Fruit fly (Drosophila melanogaster): ENCODE data around the gene CG7573.
A peak's percentile ranks its signal among the peaks of the same experiment; 100 is the strongest.

CG7573 gene

dm6 chr3L:11318532-11319170, 7.1 kb downstream of the CG7573 start (continued):
- TF ChIP-seq CG8924 (tag; optimal IDR thresholded peaks at IDR 0.05) (peak; percentile 89), odd (GFP tag; optimal IDR thresholded peaks at IDR 0.05) (peak; percentile 68), CG16813 (GFP tag; IDR thresholded peaks at IDR 0.05; ENCODE audit: partially characterized antibody) (no peak), usp (GFP tag; optimal IDR thresholded peaks at IDR 0.05) (no peak), CG16815 (GFP tag; optimal IDR thresholded peaks at IDR 0.05) (peak; percentile 58), CG10979 (tag; optimal IDR thresholded peaks at IDR 0.05) (peak; percentile 88), Jarid2 (GFP tag; optimal IDR thresholded peaks at IDR 0.05) (peak; percentile 59), br (optimal IDR thresholded peaks at IDR 0.05) (no peak), Atf-2 (GFP tag; optimal IDR thresholded peaks at IDR 0.05) (peak; percentile 77), CG11247 (GFP tag; IDR thresholded peaks at IDR 0.05) (peak; percentile 89), CG18011 (GFP tag; optimal IDR thresholded peaks at IDR 0.05) (peak; percentile 53), Hr51 (GFP tag; optimal IDR thresholded peaks at IDR 0.05) (peak; percentile 44 to 89), CG13424 (tag; optimal IDR thresholded peaks at IDR 0.05) (peak; percentile 85), NC2α (GFP tag; optimal IDR thresholded peaks at IDR 0.05) (no peak), CG11456 (GFP tag; IDR thresholded peaks at IDR 0.05) (peak; percentile 93), lmd (GFP tag; IDR thresholded peaks at IDR 0.05) (peak; percentile 93), Dek (tag; optimal IDR thresholded peaks at IDR 0.05) (peak; percentile 62), TFAM (GFP tag; optimal IDR thresholded peaks at IDR 0.05) (peak; percentile 68), lab (GFP tag; optimal IDR thresholded peaks at IDR 0.05) (peak; percentile 92), CG15269 (tag; optimal IDR thresholded peaks at IDR 0.05) (peak; percentile 91), psq (GFP tag; optimal IDR thresholded peaks at IDR 0.05) (peak; percentile 29), Blimp-1 (GFP tag; optimal IDR thresholded peaks at IDR 0.05) (peak; percentile 85), CG14965 (GFP tag; optimal IDR thresholded peaks at IDR 0.05; ENCODE audit: borderline replicate concordance) (peak; percentile 64), ttk (GFP tag; IDR thresholded peaks at IDR 0.05) (peak; percentile 93), Hr39 (optimal IDR thresholded peaks at IDR 0.05) (no peak), sug (tag; optimal IDR thresholded peaks at IDR 0.05) (peak; percentile 52), gcm2 (GFP tag; optimal IDR thresholded peaks at IDR 0.05) (peak; percentile 73), bigmax (GFP tag; optimal IDR thresholded peaks at IDR 0.05) (no peak), CG4282 (GFP tag; optimal IDR thresholded peaks at IDR 0.05) (peak; percentile 64), Xbp1 (GFP tag; optimal IDR thresholded peaks at IDR 0.05) (peak; percentile 88), CG18476 (GFP tag; optimal IDR thresholded peaks at IDR 0.05) (peak; percentile 85), mirr (GFP tag; optimal IDR thresholded peaks at IDR 0.05) (peak; percentile 57), CG17568 (GFP tag; optimal IDR thresholded peaks at IDR 0.05) (peak; percentile 76), CG13624 (GFP tag; optimal IDR thresholded peaks at IDR 0.05) (peak; percentile 80), fru (optimal IDR thresholded peaks at IDR 0.05) (no peak), Hr3 (GFP tag; optimal IDR thresholded peaks at IDR 0.05) (peak; percentile 76), vvl (GFP tag; IDR thresholded peaks at IDR 0.05) (peak; percentile 97), CG15479 (GFP tag; optimal IDR thresholded peaks at IDR 0.05) (no peak), Taf1 (GFP tag; IDR thresholded peaks at IDR 0.05) (peak; percentile 58; the same call in 1 of the 2 replicates), H15 (GFP tag; IDR thresholded peaks at IDR 0.05) (peak; percentile 89), Ets97D (GFP tag; optimal IDR thresholded peaks at IDR 0.05) (peak; percentile 72), CG8765 (GFP tag; IDR thresholded peaks at IDR 0.05) (peak; percentile 77), Mrtf (GFP tag; IDR thresholded peaks at IDR 0.05) (peak; percentile 94), CG13775 (GFP tag; optimal IDR thresholded peaks at IDR 0.05) (peak; percentile 59), CG14014 (GFP tag; IDR thresholded peaks at IDR 0.05) (peak; percentile 90), Asciz (GFP tag; optimal IDR thresholded peaks at IDR 0.05) (peak; percentile 77), CG11560 (tag; IDR thresholded peaks at IDR 0.05) (peak; percentile 73; the same call in 2 of the 3 replicates), lola (GFP tag; optimal IDR thresholded peaks at IDR 0.05) (peak in 1 of 3 experiments; percentile 60), CG34376 (GFP tag; optimal IDR thresholded peaks at IDR 0.05) (no peak), Trl (optimal IDR thresholded peaks at IDR 0.05) (no peak), Trl (GFP tag; optimal IDR thresholded peaks at IDR 0.05) (peak; percentile 63)

Measured in whole organism, embryonic.